Worm (Caenorhabditis elegans): ENCODE data around the gene C18H7.12.

C18H7.12 gene

ce11 chrIV:587729-588128 is at the start of gene C18H7.12:
Gene C18H7.12 (minus strand): TSS chrIV:587829.
- TF ChIP-seq T22C8.4 (GFP tag; IDR thresholded peaks at IDR 0.05) = no peak
- TF ChIP-seq med-1 (GFP tag; optimal IDR thresholded peaks at IDR 0.05; ENCODE audit: insufficient read depth) = no peak
- TF ChIP-seq klf-2 (GFP tag; conservative IDR thresholded peaks at IDR 0.05) = no peak
- no peak for TF ChIP-seq cog-1 (tag; optimal IDR thresholded peaks at IDR 0.05)
- TF ChIP-seq tab-1 (GFP tag; IDR thresholded peaks at IDR 0.05) = no peak
- TF ChIP-seq ztf-23 (GFP tag; IDR thresholded peaks at IDR 0.05) = no peak
- no peak for TF ChIP-seq flt-1 (GFP tag; IDR thresholded peaks at IDR 0.05)
- no peak for TF ChIP-seq ztf-29 (GFP tag; IDR thresholded peaks at IDR 0.05)
- no peak for TF ChIP-seq ref-1 (GFP tag; conservative IDR thresholded peaks at IDR 0.05)

ce11 chrIV:633565-633964 is 45.9 kb upstream of the C18H7.12 start:
- TF ChIP-seq tab-1 (GFP tag; IDR thresholded peaks at IDR 0.05) = no peak

- no peak for TF ChIP-seq tab-1 (GFP tag; IDR thresholded peaks at IDR 0.05)
- no peak for TF ChIP-seq ztf-29 (GFP tag; IDR thresholded peaks at IDR 0.05)
- no peak for TF ChIP-seq cog-1 (tag; optimal IDR thresholded peaks at IDR 0.05)
- no peak for TF ChIP-seq ztf-23 (GFP tag; IDR thresholded peaks at IDR 0.05)
- no peak for TF ChIP-seq T22C8.4 (GFP tag; IDR thresholded peaks at IDR 0.05)
- no peak for TF ChIP-seq flt-1 (GFP tag; IDR thresholded peaks at IDR 0.05)
- TF ChIP-seq klf-2 (GFP tag; conservative IDR thresholded peaks at IDR 0.05) = no peak
- no peak for TF ChIP-seq ref-1 (GFP tag; conservative IDR thresholded peaks at IDR 0.05)
- no peak for TF ChIP-seq med-1 (GFP tag; optimal IDR thresholded peaks at IDR 0.05; ENCODE audit: insufficient read depth)
Measured at ce11 chrIV:631869-632268, 44.2 kb upstream of the C18H7.12 start.

- TF ChIP-seq ztf-29 (GFP tag; IDR thresholded peaks at IDR 0.05) (no peak), T22C8.4 (GFP tag; IDR thresholded peaks at IDR 0.05) (no peak), tab-1 (GFP tag; IDR thresholded peaks at IDR 0.05) (no peak), ztf-23 (GFP tag; IDR thresholded peaks at IDR 0.05) (no peak), klf-2 (GFP tag; conservative IDR thresholded peaks at IDR 0.05) (no peak), cog-1 (tag; optimal IDR thresholded peaks at IDR 0.05) (no peak), flt-1 (GFP tag; IDR thresholded peaks at IDR 0.05) (no peak), med-1 (GFP tag; optimal IDR thresholded peaks at IDR 0.05; ENCODE audit: insufficient read depth) (no peak), ref-1 (GFP tag; conservative IDR thresholded peaks at IDR 0.05) (no peak)
Measured at ce11 chrIV:630598-630997, 43.0 kb upstream of the C18H7.12 start.

ce11 chrIV:627237-627636 is 39.6 kb upstream of the C18H7.12 start, which contains the start of gene nhr-76:
Gene nhr-76 (plus strand): TSS chrIV:627537.
- TF ChIP-seq ref-1 (GFP tag; conservative IDR thresholded peaks at IDR 0.05) = no peak
- no peak for TF ChIP-seq cog-1 (tag; optimal IDR thresholded peaks at IDR 0.05)
- TF ChIP-seq ztf-23 (GFP tag; IDR thresholded peaks at IDR 0.05) = no peak
- no peak for TF ChIP-seq med-1 (GFP tag; optimal IDR thresholded peaks at IDR 0.05; ENCODE audit: insufficient read depth)
- TF ChIP-seq flt-1 (GFP tag; IDR thresholded peaks at IDR 0.05) = no peak
- no peak for TF ChIP-seq T22C8.4 (GFP tag; IDR thresholded peaks at IDR 0.05)
- TF ChIP-seq klf-2 (GFP tag; conservative IDR thresholded peaks at IDR 0.05) = no peak
- TF ChIP-seq tab-1 (GFP tag; IDR thresholded peaks at IDR 0.05) = no peak
- TF ChIP-seq ztf-29 (GFP tag; IDR thresholded peaks at IDR 0.05) = no peak

ce11 chrIV:625947-626548 is 38.4 kb upstream of the C18H7.12 start:
- TF ChIP-seq ztf-29 (GFP tag; IDR thresholded peaks at IDR 0.05) (no peak), tab-1 (GFP tag; IDR thresholded peaks at IDR 0.05) (no peak), cog-1 (tag; optimal IDR thresholded peaks at IDR 0.05) (no peak), klf-2 (GFP tag; conservative IDR thresholded peaks at IDR 0.05) (no peak), T22C8.4 (GFP tag; IDR thresholded peaks at IDR 0.05) (no peak), ref-1 (GFP tag; conservative IDR thresholded peaks at IDR 0.05) (no peak), ztf-23 (GFP tag; IDR thresholded peaks at IDR 0.05) (no peak), flt-1 (GFP tag; IDR thresholded peaks at IDR 0.05) (no peak), med-1 (GFP tag; optimal IDR thresholded peaks at IDR 0.05; ENCODE audit: insufficient read depth) (no peak)

ce11 chrIV:623876-624275 is 36.2 kb upstream of the C18H7.12 start:
- no peak for TF ChIP-seq med-1 (GFP tag; optimal IDR thresholded peaks at IDR 0.05; ENCODE audit: insufficient read depth)
- TF ChIP-seq ztf-29 (GFP tag; IDR thresholded peaks at IDR 0.05) = no peak
- TF ChIP-seq ref-1 (GFP tag; conservative IDR thresholded peaks at IDR 0.05) = no peak
- no peak for TF ChIP-seq T22C8.4 (GFP tag; IDR thresholded peaks at IDR 0.05)
- TF ChIP-seq flt-1 (GFP tag; IDR thresholded peaks at IDR 0.05) = no peak
- TF ChIP-seq ztf-23 (GFP tag; IDR thresholded peaks at IDR 0.05) = no peak
- TF ChIP-seq klf-2 (GFP tag; conservative IDR thresholded peaks at IDR 0.05) = no peak
- TF ChIP-seq tab-1 (GFP tag; IDR thresholded peaks at IDR 0.05) = no peak
- TF ChIP-seq cog-1 (tag; optimal IDR thresholded peaks at IDR 0.05) = no peak

- TF ChIP-seq T22C8.4 (GFP tag; IDR thresholded peaks at IDR 0.05) (no peak), ztf-23 (GFP tag; IDR thresholded peaks at IDR 0.05) (no peak), cog-1 (tag; optimal IDR thresholded peaks at IDR 0.05) (no peak), ref-1 (GFP tag; conservative IDR thresholded peaks at IDR 0.05) (no peak), flt-1 (GFP tag; IDR thresholded peaks at IDR 0.05) (no peak), klf-2 (GFP tag; conservative IDR thresholded peaks at IDR 0.05) (no peak), ztf-29 (GFP tag; IDR thresholded peaks at IDR 0.05) (no peak), tab-1 (GFP tag; IDR thresholded peaks at IDR 0.05) (no peak), med-1 (GFP tag; optimal IDR thresholded peaks at IDR 0.05; ENCODE audit: insufficient read depth) (no peak)
Measured at ce11 chrIV:622989-623388, 35.4 kb upstream of the C18H7.12 start.

- peak; percentile 75 for TF ChIP-seq cog-1 (tag; optimal IDR thresholded peaks at IDR 0.05)
- peak; percentile 89 for TF ChIP-seq ztf-23 (GFP tag; IDR thresholded peaks at IDR 0.05)
- peak; percentile 76 for TF ChIP-seq ref-1 (GFP tag; conservative IDR thresholded peaks at IDR 0.05)
- peak; percentile 94 for TF ChIP-seq flt-1 (GFP tag; IDR thresholded peaks at IDR 0.05)
- TF ChIP-seq med-1 (GFP tag; optimal IDR thresholded peaks at IDR 0.05; ENCODE audit: insufficient read depth) = peak; percentile 64
- TF ChIP-seq klf-2 (GFP tag; conservative IDR thresholded peaks at IDR 0.05) = peak; percentile 74; the same call in 1 of the 2 replicates
- peak; percentile 70; the same call in 1 of the 2 replicates for TF ChIP-seq ztf-29 (GFP tag; IDR thresholded peaks at IDR 0.05)
- TF ChIP-seq T22C8.4 (GFP tag; IDR thresholded peaks at IDR 0.05) = peak; percentile 88
- peak; percentile 90 for TF ChIP-seq tab-1 (GFP tag; IDR thresholded peaks at IDR 0.05)
Measured at ce11 chrIV:620324-620723, 32.7 kb upstream of the C18H7.12 start.

- TF ChIP-seq flt-1 (GFP tag; IDR thresholded peaks at IDR 0.05) (no peak), ztf-29 (GFP tag; IDR thresholded peaks at IDR 0.05) (no peak), tab-1 (GFP tag; IDR thresholded peaks at IDR 0.05) (no peak), ztf-23 (GFP tag; IDR thresholded peaks at IDR 0.05) (no peak), ref-1 (GFP tag; conservative IDR thresholded peaks at IDR 0.05) (no peak), T22C8.4 (GFP tag; IDR thresholded peaks at IDR 0.05) (no peak), cog-1 (tag; optimal IDR thresholded peaks at IDR 0.05) (no peak), klf-2 (GFP tag; conservative IDR thresholded peaks at IDR 0.05) (no peak), med-1 (GFP tag; optimal IDR thresholded peaks at IDR 0.05; ENCODE audit: insufficient read depth) (no peak)
Measured at ce11 chrIV:619766-620165, 32.1 kb upstream of the C18H7.12 start.

Measured in whole organism, midembryonic.